Fruit fly (Drosophila melanogaster) whole organism, embryonic: ENCODE data around the gene CG14196.

Experiments
- Atf6 ChIP-seq: fragments of 200-800 bp; sonication (Bioruptor generic); IDR thresholded peaks from 2 replicates; pipeline ENCODE4 v1.3.6; 2022; ENCODE audit warnings: missing biosample characterization, missing genetic modification characterization
- CG10462 ChIP-seq: fragments of 200-800 bp; sonication (Bioruptor generic); optimal IDR thresholded peaks from 2 replicates; lab custom pipeline; 2016; ENCODE audit warnings: missing biosample characterization, missing genetic modification characterization
- CG10565 ChIP-seq: fragments of 200-800 bp; sonication (Bioruptor generic); optimal IDR thresholded peaks from 3 replicates; lab custom pipeline; 2016; ENCODE audit warnings: missing biosample characterization, mild to moderate bottlenecking, missing genetic modification characterization
- CG11093 ChIP-seq: fragments of 200-800 bp; sonication (Bioruptor generic); IDR thresholded peaks from 3 replicates; pipeline ENCODE4 v1.3.6; 2022; ENCODE audit warnings: missing biosample characterization, missing genetic modification characterization
- CG11456 ChIP-seq: fragments of 200-800 bp; sonication (Bioruptor generic); IDR thresholded peaks from 3 replicates; pipeline ENCODE4 v1.3.6; 2022; ENCODE audit warnings: missing biosample characterization, missing genetic modification characterization
- CG12299 ChIP-seq: fragments of 200-800 bp; sonication (Bioruptor generic); optimal IDR thresholded peaks from 2 replicates; lab custom pipeline; 2018; ENCODE audit warnings: missing biosample characterization, mild to moderate bottlenecking, missing genetic modification characterization
- CG14050 ChIP-seq: fragments of 200-800 bp; sonication (Bioruptor generic); IDR thresholded peaks from 3 replicates; pipeline ENCODE4 v1.3.6; 2022; ENCODE audit warnings: missing biosample characterization, missing genetic modification characterization
- CG15011 ChIP-seq: fragments of 200-800 bp; sonication (Bioruptor generic); optimal IDR thresholded peaks from 3 replicates; lab custom pipeline; 2018; ENCODE audit warnings: missing biosample characterization, mild to moderate bottlenecking, missing genetic modification characterization
- CG15479 ChIP-seq: fragments of 200-800 bp; sonication (Bioruptor generic); optimal IDR thresholded peaks from 3 replicates; lab custom pipeline; 2019; ENCODE audit warnings: missing biosample characterization, mild to moderate bottlenecking, missing genetic modification characterization, moderate library complexity
- CG1647 ChIP-seq: fragments of 200-800 bp; sonication (Bioruptor generic); optimal IDR thresholded peaks from 3 replicates; lab custom pipeline; 2016; ENCODE audit warnings: missing biosample characterization, missing genetic modification characterization
- CG16813 ChIP-seq: fragments of 200-800 bp; sonication (Bioruptor generic); IDR thresholded peaks from 3 replicates; pipeline ENCODE4 v1.3.6; 2022; ENCODE audit warnings: missing biosample characterization, missing genetic modification characterization; ENCODE audit not compliant: partially characterized antibody
- CG17328 ChIP-seq: fragments of 200-800 bp; sonication (Bioruptor generic); IDR thresholded peaks from 2 replicates; pipeline ENCODE4 v1.3.6; 2022; ENCODE audit warnings: missing biosample characterization, missing genetic modification characterization
- CG17829 ChIP-seq: fragments of 200-800 bp; optimal IDR thresholded peaks from 2 replicates; lab custom pipeline; 2019; ENCODE audit warnings: missing biosample characterization, mild to moderate bottlenecking, missing genetic modification characterization, moderate library complexity
- CG18476 ChIP-seq: fragments of 200-800 bp; sonication (Bioruptor generic); optimal IDR thresholded peaks from 2 replicates; lab custom pipeline; 2016; ENCODE audit warnings: missing biosample characterization, mild to moderate bottlenecking, missing genetic modification characterization
- CG3163 ChIP-seq: fragments of 200-800 bp; sonication (Bioruptor generic); optimal IDR thresholded peaks from 3 replicates; lab custom pipeline; 2016; ENCODE audit warnings: missing biosample characterization, missing genetic modification characterization
- CG34376 ChIP-seq: fragments of 200-800 bp; sonication (Bioruptor generic); optimal IDR thresholded peaks from 2 replicates; lab custom pipeline; 2018; ENCODE audit warnings: missing biosample characterization, mild to moderate bottlenecking, missing genetic modification characterization
- CG7745 ChIP-seq: fragments of 200-800 bp; sonication (Bioruptor generic); optimal IDR thresholded peaks from 2 replicates; lab custom pipeline; 2018; ENCODE audit warnings: missing biosample characterization, mild to moderate bottlenecking, missing genetic modification characterization, moderate library complexity
- CG8281 ChIP-seq: fragments of 200-800 bp; sonication (Bioruptor generic); optimal IDR thresholded peaks from 2 replicates; lab custom pipeline; 2018; ENCODE audit warnings: missing biosample characterization, mild to moderate bottlenecking, missing genetic modification characterization, moderate library complexity
- D19A ChIP-seq: fragments of 200-800 bp; optimal IDR thresholded peaks from 3 replicates; lab custom pipeline; 2019; ENCODE audit warnings: missing biosample characterization, mild to moderate bottlenecking, missing genetic modification characterization, moderate library complexity
- Dbx ChIP-seq: fragments of 200-800 bp; sonication (Bioruptor generic); IDR thresholded peaks from 3 replicates; pipeline ENCODE4 v1.3.6; 2022; ENCODE audit warnings: missing biosample characterization, missing genetic modification characterization
- Dek ChIP-seq: fragments of 200-800 bp; sonication (Bioruptor generic); optimal IDR thresholded peaks from 3 replicates; lab custom pipeline; 2019; ENCODE audit warnings: missing biosample characterization, mild to moderate bottlenecking, missing genetic modification characterization, moderate library complexity
- Dip2 ChIP-seq: fragments of 200-800 bp; sonication (Bioruptor generic); IDR thresholded peaks from 2 replicates; pipeline ENCODE4 v1.3.6; 2022; ENCODE audit warnings: missing biosample characterization, missing genetic modification characterization
- Dll ChIP-seq: fragments of 200-800 bp; sonication (Bioruptor generic); IDR thresholded peaks from 4 replicates; pipeline ENCODE4 v1.3.6; 2022; ENCODE audit warnings: missing biosample characterization, missing genetic modification characterization; ENCODE audit not compliant: partially characterized antibody
- HLH3B ChIP-seq: fragments of 200-800 bp; sonication (Bioruptor generic); IDR thresholded peaks from 2 replicates; pipeline ENCODE4 v1.3.6; 2022; ENCODE audit warnings: missing biosample characterization, missing genetic modification characterization
- Sox100B ChIP-seq: fragments of 200-800 bp; sonication (Bioruptor generic); optimal IDR thresholded peaks from 3 replicates; lab custom pipeline; 2018; ENCODE audit warnings: missing biosample characterization, mild to moderate bottlenecking, missing genetic modification characterization
- Spps ChIP-seq: fragments of 200-800 bp; sonication (Bioruptor generic); optimal IDR thresholded peaks from 2 replicates; lab custom pipeline; 2018; ENCODE audit warnings: missing biosample characterization, mild to moderate bottlenecking, missing genetic modification characterization
- Xbp1 ChIP-seq: fragments of 200-800 bp; sonication (Bioruptor generic); optimal IDR thresholded peaks from 3 replicates; lab custom pipeline; 2016; ENCODE audit warnings: missing biosample characterization, mild to moderate bottlenecking, missing genetic modification characterization
- Xrp1 ChIP-seq: fragments of 200-800 bp; sonication (Bioruptor generic); IDR thresholded peaks from 2 replicates; pipeline ENCODE4 v1.3.6; 2022; ENCODE audit warnings: missing biosample characterization, missing genetic modification characterization
- br ChIP-seq: fragments of >200 bp; optimal IDR thresholded peaks from 2 replicates; lab custom pipeline; 2017
- caup ChIP-seq: fragments of 200-800 bp; sonication (Bioruptor generic); optimal IDR thresholded peaks from 3 replicates; lab custom pipeline; 2017; ENCODE audit warnings: missing biosample characterization, mild to moderate bottlenecking, missing genetic modification characterization, moderate library complexity; ENCODE audit not compliant: severe bottlenecking
- dmrt99B ChIP-seq: fragments of 200-800 bp; sonication (Bioruptor generic); optimal IDR thresholded peaks from 2 replicates; lab custom pipeline; 2018; ENCODE audit warnings: missing biosample characterization, mild to moderate bottlenecking, missing genetic modification characterization, moderate library complexity
- dpn ChIP-seq, 2 experiments: fragments of 200-800 bp; sonication (Bioruptor generic); optimal IDR thresholded peaks; 3 replicates each; lab custom pipeline; 2016; ENCODE audit warnings: missing biosample characterization in 2 of 2, missing genetic modification characterization in 2 of 2
- eve ChIP-seq, 2 experiments: fragments of >200 bp; optimal IDR thresholded peaks; 2 replicates each; lab custom pipeline; 2017; ENCODE audit warnings: missing biosample characterization in 2 of 2, missing genetic modification characterization in 2 of 2
- fd102C ChIP-seq: fragments of 200-800 bp; sonication (Bioruptor generic); optimal IDR thresholded peaks from 2 replicates; lab custom pipeline; 2018; ENCODE audit warnings: missing biosample characterization, mild to moderate bottlenecking, missing genetic modification characterization, moderate library complexity
- fd64A ChIP-seq: fragments of 200-800 bp; sonication (Bioruptor generic); optimal IDR thresholded peaks from 3 replicates; lab custom pipeline; 2018; ENCODE audit warnings: missing biosample characterization, mild to moderate bottlenecking, missing genetic modification characterization
- fu2 ChIP-seq: fragments of 200-800 bp; sonication (Bioruptor generic); optimal IDR thresholded peaks from 2 replicates; lab custom pipeline; 2016; ENCODE audit warnings: missing biosample characterization, missing genetic modification characterization
- grn ChIP-seq: fragments of 200-800 bp; sonication (Bioruptor generic); optimal IDR thresholded peaks from 3 replicates; lab custom pipeline; 2017; ENCODE audit warnings: missing biosample characterization, missing genetic modification characterization
- inv ChIP-seq: fragments of 200-800 bp; sonication (Bioruptor generic); IDR thresholded peaks from 2 replicates; pipeline ENCODE4 v1.3.6; 2022; ENCODE audit warnings: missing biosample characterization, missing genetic modification characterization; ENCODE audit not compliant: partially characterized antibody
- klu ChIP-seq: fragments of 200-800 bp; sonication (Bioruptor generic); IDR thresholded peaks from 2 replicates; pipeline ENCODE4 v1.3.6; 2022; ENCODE audit warnings: missing biosample characterization, missing genetic modification characterization
- knrl ChIP-seq: fragments of 200-800 bp; sonication (Bioruptor generic); IDR thresholded peaks from 3 replicates; pipeline ENCODE4 v1.3.6; 2022; ENCODE audit warnings: missing biosample characterization, missing genetic modification characterization; ENCODE audit not compliant: partially characterized antibody
- mirr ChIP-seq: fragments of 200-800 bp; sonication (Bioruptor generic); optimal IDR thresholded peaks from 3 replicates; lab custom pipeline; 2018; ENCODE audit warnings: missing biosample characterization, mild to moderate bottlenecking, missing genetic modification characterization
- nmo ChIP-seq: fragments of 200-800 bp; sonication (Bioruptor generic); optimal IDR thresholded peaks from 2 replicates; lab custom pipeline; 2018; ENCODE audit warnings: missing biosample characterization, mild to moderate bottlenecking, missing genetic modification characterization, moderate library complexity
- odd ChIP-seq: fragments of 200-800 bp; sonication (Bioruptor generic); optimal IDR thresholded peaks from 2 replicates; lab custom pipeline; 2017; ENCODE audit warnings: missing biosample characterization, mild to moderate bottlenecking, missing genetic modification characterization
- org-1 ChIP-seq: fragments of 200-800 bp; sonication (Bioruptor generic); optimal IDR thresholded peaks from 2 replicates; lab custom pipeline; 2017; ENCODE audit warnings: missing biosample characterization, missing genetic modification characterization
- pan ChIP-seq, 4 experiments: fragments of >200 bp in 3 of 4; fragments of 200-800 bp in 1 of 4; sonication (Bioruptor generic) in 1 of 4; optimal IDR thresholded peaks in 3 of 4; IDR thresholded peaks in 1 of 4; 2 replicates each; pipeline versions ENCODE4 v1.3.6 to Lab custom; 2017 to 2022; ENCODE audit warnings: missing biosample characterization in 2 of 4, missing genetic modification characterization in 2 of 4, mixed read lengths in 1 of 4
- prd ChIP-seq, 3 experiments: fragments of >200 bp in 2 of 3; fragments of 200-800 bp in 1 of 3; sonication (Bioruptor generic) in 1 of 3; optimal IDR thresholded peaks in 2 of 3; IDR thresholded peaks in 1 of 3; 2 replicates in 2 of 3; 3 replicates in 1 of 3; pipeline versions ENCODE4 v1.3.6 to Lab custom; 2017 to 2022; ENCODE audit warnings: missing biosample characterization in 1 of 3, missing genetic modification characterization in 1 of 3
- sens ChIP-seq: fragments of 200-800 bp; sonication (Bioruptor generic); peaks from one replicate; lab custom pipeline; 2016; ENCODE audit warnings: missing biosample characterization, missing genetic modification characterization
- sisA ChIP-seq: fragments of 200-800 bp; sonication (Bioruptor generic); IDR thresholded peaks from 2 replicates; pipeline ENCODE4 v1.3.6; 2022; ENCODE audit warnings: missing biosample characterization, missing genetic modification characterization
- tna ChIP-seq: fragments of 200-800 bp; sonication (Bioruptor generic); IDR thresholded peaks from 2 replicates; pipeline ENCODE4 v1.3.6; 2022; ENCODE audit warnings: missing biosample characterization, missing genetic modification characterization; ENCODE audit not compliant: partially characterized antibody
- z ChIP-seq: fragments of 200-800 bp; sonication (Bioruptor generic); IDR thresholded peaks from 3 replicates; pipeline ENCODE4 v1.3.6; 2022; ENCODE audit warnings: missing biosample characterization, missing genetic modification characterization

The CG14196 gene

DNA sequence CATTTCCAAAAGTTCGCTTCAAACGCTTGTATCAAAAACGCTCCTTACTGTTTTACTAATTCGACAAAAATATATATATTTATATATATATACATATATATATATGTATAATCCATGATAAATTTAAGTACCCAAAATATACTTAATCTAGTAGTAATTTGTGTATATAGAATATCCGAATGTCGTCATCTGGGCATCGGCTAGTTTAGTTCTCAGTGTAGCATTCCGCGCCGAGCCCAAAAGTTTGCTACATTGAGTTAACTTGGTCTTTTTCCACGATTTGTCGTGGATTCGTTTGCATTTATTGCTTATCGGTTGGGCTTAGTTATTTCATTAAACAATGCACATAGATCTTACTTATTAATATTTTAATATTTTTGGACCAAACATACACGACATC is 39.6 kb upstream of the CG14196 start (continued):
- TF ChIP-seq knrl (GFP tag; lab: Robert Waterston, UW) (no peak), nmo (GFP tag; lab: Kevin White, UChicago) (no peak), CG7745 (no peak), br (lab: Kevin White, UChicago) (no peak), Dek (no peak), CG11456 (no peak; the same call in 2 of the 3 replicates), sisA (no peak), Sox100B (no peak), CG14050 (GFP tag; lab: Robert Waterston, UW) (no peak), Atf6 (GFP tag; lab: Robert Waterston, UW) (no peak), CG15479 (no peak), dmrt99B (tag; lab: Kevin White, UChicago) (no peak), caup (peak; percentile 22), Dll (GFP tag; lab: Robert Waterston, UW) (no peak), D19A (tag; lab: Kevin White, UChicago) (peak; percentile 30), Dbx (GFP tag; lab: Robert Waterston, UW) (no peak), tna (no peak), klu (GFP tag; lab: Robert Waterston, UW) (no peak), CG12299 (no peak), eve (GFP tag; optimal IDR thresholded peaks at IDR 0.05; lab: Kevin White, UChicago) (no peak), Xrp1 (GFP tag; lab: Robert Waterston, UW) (peak; percentile 34; the same call in 1 of the 2 replicates), pan (optimal IDR thresholded peaks at IDR 0.05; lab: Kevin White, UChicago) (no peak), pan (GFP tag; optimal IDR thresholded peaks at IDR 0.05 in 1 of 2, IDR thresholded peaks at IDR 0.05 in 1 of 2) (peak in 1 of 2 experiments; percentile 45), CG16813 (GFP tag; lab: Robert Waterston, UW) (no peak), CG17328 (no peak), CG11093 (GFP tag; lab: Robert Waterston, UW) (no peak), fd102C (no peak), CG17829 (peak; percentile 16), dpn (GFP tag; optimal IDR thresholded peaks at IDR 0.05; lab: Kevin White, UChicago) (peak in 1 of 2 experiments; percentile 28), CG15011 (GFP tag; lab: Kevin White, UChicago) (no peak), CG8281 (tag; lab: Kevin White, UChicago) (no peak), Dip2 (GFP tag; lab: Robert Waterston, UW) (no peak), CG10462 (GFP tag; lab: Kevin White, UChicago) (no peak), z (GFP tag; lab: Robert Waterston, UW) (no peak), CG3163 (GFP tag; lab: Kevin White, UChicago) (no peak), CG10565 (GFP tag; lab: Kevin White, UChicago) (no peak), grn (GFP tag; lab: Kevin White, UChicago) (no peak), sens (GFP tag; lab: Kevin White, UChicago) (peak; percentile 14), CG18476 (GFP tag; lab: Kevin White, UChicago) (no peak), CG34376 (no peak), fu2 (GFP tag; lab: Kevin White, UChicago) (no peak), Xbp1 (GFP tag; lab: Kevin White, UChicago) (peak; percentile 35), Spps (no peak), CG1647 (no peak), fd64A (no peak), odd (GFP tag; lab: Kevin White, UChicago) (no peak), HLH3B (GFP tag; lab: Robert Waterston, UW) (0 out of 2 replicates have a peak, but pooled peaks have one; percentile 23), mirr (no peak), prd (optimal IDR thresholded peaks at IDR 0.05; lab: Kevin White, UChicago) (no peak), prd (GFP tag; IDR thresholded peaks at IDR 0.05; lab: Robert Waterston, UW) (no peak), org-1 (GFP tag; lab: Kevin White, UChicago) (no peak), inv (GFP tag; lab: Robert Waterston, UW) (no peak)
